Worm (Caenorhabditis elegans) whole organism, L1 larva: ENCODE measurements around the gene dpy-13.

Experiments
- ama-1 ChIP-seq: fragments of 150-350 bp; optimal IDR thresholded peaks from 2 replicates; lab custom pipeline; 2014
- blmp-1 ChIP-seq: fragments of 150-350 bp; optimal IDR thresholded peaks from 2 replicates; lab custom pipeline; 2014; ENCODE audit warnings: missing biosample characterization, missing genetic modification characterization
- ceh-82 ChIP-seq, 3 experiments: fragments of 150-350 bp in 1 of 3; sonication (generic microtip) in 2 of 3; optimal IDR thresholded peaks; 2 replicates each; lab custom pipeline; 2014 to 2017; ENCODE audit warnings: missing biosample characterization in 3 of 3, missing genetic modification characterization in 3 of 3
- dpl-1 ChIP-seq, 3 experiments: fragments of 150-350 bp in 2 of 3; sonication (generic microtip) in 1 of 3; optimal IDR thresholded peaks; 2 replicates each; lab custom pipeline; 2014 to 2017; ENCODE audit warnings: missing biosample characterization in 3 of 3, missing genetic modification characterization in 3 of 3, missing genetic modification reagents in 3 of 3
- elt-2 ChIP-seq: sonication (generic microtip); optimal IDR thresholded peaks from 2 replicates; lab custom pipeline; 2016; ENCODE audit warnings: missing genetic modification characterization, mild to moderate bottlenecking, inconsistent platforms, missing compliant biosample characterization, missing genetic modification reagents
- mdl-1 ChIP-seq, 2 experiments: fragments of 150-350 bp; optimal IDR thresholded peaks; 2 replicates each; lab custom pipeline; 2014 to 2017; ENCODE audit warnings: missing biosample characterization in 2 of 2, missing genetic modification characterization in 2 of 2, inconsistent platforms in 1 of 2
- nhr-12 ChIP-seq: sonication (generic microtip); optimal IDR thresholded peaks from 2 replicates; lab custom pipeline; 2017; ENCODE audit warnings: missing biosample characterization, missing genetic modification characterization
- nhr-19 ChIP-seq: fragments of 200-800 bp; sonication (Bioruptor generic); conservative IDR thresholded peaks from 2 replicates; pipeline ENCODE4 v1.3.6; 2022; ENCODE audit warnings: missing genetic modification characterization, missing compliant biosample characterization
- nhr-237 ChIP-seq: fragments of 150-350 bp; optimal IDR thresholded peaks from 2 replicates; lab custom pipeline; 2014; ENCODE audit warnings: missing biosample characterization, missing genetic modification characterization
- nhr-84 ChIP-seq: sonication (generic microtip); optimal IDR thresholded peaks from 2 replicates; lab custom pipeline; 2017; ENCODE audit warnings: missing biosample characterization, missing genetic modification characterization
- snpc-4 ChIP-seq: fragments of 150-350 bp; optimal IDR thresholded peaks from 2 replicates; lab custom pipeline; 2014; ENCODE audit warnings: missing biosample characterization, missing genetic modification characterization
- tbx-2 ChIP-seq: sonication (generic microtip); optimal IDR thresholded peaks from 2 replicates; lab custom pipeline; 2016; ENCODE audit warnings: missing genetic modification characterization, missing compliant biosample characterization
- unc-62 ChIP-seq: fragments of 150-350 bp; optimal IDR thresholded peaks from 2 replicates; lab custom pipeline; 2014; ENCODE audit warnings: missing biosample characterization, missing genetic modification reagents, missing genetic modification characterization
- ztf-11 ChIP-seq, 2 experiments: sonication (generic microtip); optimal IDR thresholded peaks; 2 replicates each; lab custom pipeline; 2016 to 2017; ENCODE audit warnings: missing genetic modification characterization in 2 of 2, missing biosample characterization in 1 of 2, missing compliant biosample characterization in 1 of 2

- TF ChIP-seq elt-2 (tag; lab: Kevin White, UChicago) (no peak), snpc-4 (tag; lab: Kevin White, UChicago) (no peak), ama-1 (lab: Kevin White, UChicago) (no peak), nhr-237 (no peak), dpl-1 (GFP tag; optimal IDR thresholded peaks at IDR 0.05; lab: Kevin White, UChicago) (no peak), blmp-1 (tag; lab: Kevin White, UChicago) (no peak), mdl-1 (tag; optimal IDR thresholded peaks at IDR 0.05; lab: Kevin White, UChicago) (no peak), nhr-19 (GFP tag; lab: Robert Waterston, UW) (no peak), tbx-2 (tag; lab: Kevin White, UChicago) (no peak), nhr-84 (no peak), nhr-12 (tag; lab: Kevin White, UChicago) (no peak), unc-62 (GFP tag; lab: Kevin White, UChicago) (no peak), ceh-82 (tag; optimal IDR thresholded peaks at IDR 0.05; lab: Kevin White, UChicago) (no peak), ztf-11 (tag; optimal IDR thresholded peaks at IDR 0.05; lab: Kevin White, UChicago) (no peak)
These were observed 9.6 kb upstream of the dpy-13 start, which contains the start of gene srbc-71 for ce11 chrIV:4225851-4226250.
